Fruit fly (Drosophila melanogaster) Kc167 (cell line): ENCODE results near the gene CG14221.

Experiments
- Myc ChIP-seq: fragments of >200 bp; optimal IDR thresholded peaks from 2 replicates; lab custom pipeline; 2017; ENCODE audit warnings: missing external identifiers
- Sin3A ChIP-seq: fragments of >200 bp; optimal IDR thresholded peaks from 2 replicates; lab custom pipeline; 2018; ENCODE audit warnings: missing external identifiers
- h ChIP-seq: fragments of >200 bp; optimal IDR thresholded peaks from 3 replicates; lab custom pipeline; 2018; ENCODE audit warnings: missing external identifiers
- insv ChIP-seq: fragments of >200 bp; optimal IDR thresholded peaks from 3 replicates; lab custom pipeline; 2018; ENCODE audit warnings: missing external identifiers
- ttk ChIP-seq: sonication (Bioruptor generic); optimal IDR thresholded peaks from 2 replicates; lab custom pipeline; 2017; ENCODE audit warnings: missing external identifiers

DNA sequence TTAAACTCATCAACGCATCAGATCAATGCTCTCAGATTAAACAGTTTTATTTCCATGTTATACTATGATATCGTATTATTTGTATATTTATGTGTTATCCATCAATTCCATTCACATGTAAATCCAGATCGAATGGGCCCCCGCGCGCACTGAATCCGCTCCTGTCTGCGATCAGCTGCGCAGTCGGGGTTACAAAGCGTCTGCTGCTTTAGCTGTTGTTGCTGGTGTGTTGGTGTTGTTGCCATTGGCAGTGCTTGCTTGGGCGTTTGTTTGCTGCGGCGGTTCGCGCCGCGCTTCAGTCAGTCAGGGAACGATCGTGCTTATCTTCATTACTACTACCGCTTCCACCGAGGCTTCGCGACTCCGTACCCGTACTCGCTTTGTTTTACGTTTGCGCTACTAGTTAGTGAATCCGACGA is 46.0 kb upstream of the CG14221 start, which contains the start of gene Zw:
- no peak for TF ChIP-seq Sin3A (lab: Kevin White, UChicago)
- no peak for TF ChIP-seq ttk
- no peak for TF ChIP-seq Myc (lab: Kevin White, UChicago)
- TF ChIP-seq insv (lab: Kevin White, UChicago) = no peak
- TF ChIP-seq h (lab: Kevin White, UChicago) = no peak
